Worm (Caenorhabditis elegans): ENCODE measurements around the gene npr-32.
A peak's percentile ranks its signal among the peaks of the same experiment; 100 is the strongest.

The npr-32 gene

DNA sequence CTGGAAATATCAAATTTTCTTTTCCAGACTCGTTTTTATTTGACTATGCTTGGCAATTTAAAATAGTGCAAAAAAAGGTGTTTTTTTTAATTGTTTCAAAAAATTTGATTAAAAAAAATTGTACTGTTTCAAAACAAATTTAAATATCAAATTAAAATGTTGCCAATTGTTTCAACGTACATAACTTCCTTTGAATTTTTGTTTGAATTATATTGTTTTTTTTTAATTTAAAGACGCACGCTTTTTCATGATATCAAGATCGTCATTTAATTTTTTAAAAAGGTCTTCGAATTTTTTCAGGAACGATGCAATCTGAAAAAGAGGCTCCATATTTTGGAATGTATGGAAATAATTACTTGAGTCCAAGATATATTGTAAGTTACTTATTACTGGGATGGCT is 7.4 kb downstream of the npr-32 start, which contains the start of gene Y116A8B.4:
Gene Y116A8B.4 (plus strand): TSS at position 301 of the 400 bp plus-strand sequence.
- no peak for TF ChIP-seq ceh-16 (tag; optimal IDR thresholded peaks at IDR 0.05)
- TF ChIP-seq ZK546.5 (tag; optimal IDR thresholded peaks at IDR 0.05): no peak

DNA sequence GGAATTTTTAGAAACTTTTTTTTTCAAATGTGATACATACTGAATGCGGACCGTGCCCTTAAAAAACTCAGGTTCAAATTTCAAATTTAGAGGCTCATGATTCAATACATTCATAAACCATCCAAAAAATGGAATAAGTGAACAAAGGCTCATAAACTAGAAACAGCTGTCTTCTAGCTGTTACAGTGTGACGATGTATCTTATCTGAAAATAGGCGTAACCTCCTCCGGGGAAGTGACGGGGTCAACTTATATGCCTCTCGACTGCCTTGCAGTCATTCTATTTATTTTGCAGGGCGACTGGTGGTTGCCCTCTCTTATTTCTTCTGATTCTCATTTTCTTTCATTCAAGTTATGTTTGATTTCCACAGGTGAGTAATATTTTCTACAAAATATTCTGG is 14.8 kb downstream of the npr-32 start, which contains the start of gene Y116A8B.1:
Gene Y116A8B.1 (plus strand): TSS at position 301 of the 400 bp plus-strand sequence.
- no peak for TF ChIP-seq pqm-1 (tag; optimal IDR thresholded peaks at IDR 0.05)
- no peak for TF ChIP-seq fkh-2 (tag; optimal IDR thresholded peaks at IDR 0.05)
- TF ChIP-seq tbx-2 (tag; optimal IDR thresholded peaks at IDR 0.05): no peak
- no peak for TF ChIP-seq nhr-23 (tag; optimal IDR thresholded peaks at IDR 0.05)
- TF ChIP-seq elt-1 (tag; optimal IDR thresholded peaks at IDR 0.05): no peak
- TF ChIP-seq nhr-28 (tag; optimal IDR thresholded peaks at IDR 0.05): no peak
- no peak for TF ChIP-seq elt-2 (tag; optimal IDR thresholded peaks at IDR 0.05)
- TF ChIP-seq ceh-28 (tag; optimal IDR thresholded peaks at IDR 0.05): no peak
- TF ChIP-seq unc-39 (tag; optimal IDR thresholded peaks at IDR 0.05): no peak
- TF ChIP-seq nhr-237 (tag; optimal IDR thresholded peaks at IDR 0.05): no peak
- TF ChIP-seq R02D3.7 (tag; optimal IDR thresholded peaks at IDR 0.05): no peak
- TF ChIP-seq snpc-4 (tag; optimal IDR thresholded peaks at IDR 0.05): no peak
- TF ChIP-seq unc-62 (GFP tag; optimal IDR thresholded peaks at IDR 0.05): no peak
- no peak for TF ChIP-seq nhr-12 (tag; optimal IDR thresholded peaks at IDR 0.05)
- no peak for TF ChIP-seq sea-2 (GFP tag; optimal IDR thresholded peaks at IDR 0.05)
- no peak for TF ChIP-seq mdl-1 (tag; optimal IDR thresholded peaks at IDR 0.05)

DNA sequence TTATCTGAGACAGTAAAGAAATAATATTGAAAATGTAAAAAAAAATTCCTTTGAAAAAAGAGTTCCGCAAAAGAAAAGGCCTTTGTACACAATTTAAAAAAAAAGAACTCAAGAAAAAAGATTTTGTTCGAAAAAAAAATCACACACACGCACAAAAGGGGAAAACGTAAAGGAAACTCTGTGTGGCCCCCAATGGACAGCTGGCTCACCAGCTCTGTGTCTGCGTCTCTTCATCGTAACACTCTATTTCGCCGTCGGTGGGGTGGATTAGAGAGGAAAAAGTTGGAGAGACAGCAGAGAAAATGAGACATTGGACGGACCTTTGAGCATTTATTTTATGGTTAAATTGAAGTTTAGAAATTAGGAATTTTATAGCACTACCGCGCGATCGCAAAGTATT is 15.8 kb downstream of the npr-32 start:
- TF ChIP-seq ama-1 (optimal IDR thresholded peaks at IDR 0.05) (no peak), ceh-28 (tag; optimal IDR thresholded peaks at IDR 0.05) (no peak), daf-12 (tag; optimal IDR thresholded peaks at IDR 0.05) (no peak), unc-39 (tag; optimal IDR thresholded peaks at IDR 0.05) (no peak), ceh-9 (tag; optimal IDR thresholded peaks at IDR 0.05) (no peak), zag-1 (tag; optimal IDR thresholded peaks at IDR 0.05) (no peak), jun-1 (tag; optimal IDR thresholded peaks at IDR 0.05) (no peak), aly-2 (tag; optimal IDR thresholded peaks at IDR 0.05) (no peak), nhr-12 (tag; optimal IDR thresholded peaks at IDR 0.05) (no peak), nfya-1 (tag; optimal IDR thresholded peaks at IDR 0.05; ENCODE audit: insufficient read depth) (peak; percentile 50), elt-2 (tag; optimal IDR thresholded peaks at IDR 0.05) (no peak), nhr-11 (tag; optimal IDR thresholded peaks at IDR 0.05) (no peak), hmg-11 (tag; optimal IDR thresholded peaks at IDR 0.05) (peak; percentile 64), ceh-16 (tag; optimal IDR thresholded peaks at IDR 0.05) (no peak)

DNA sequence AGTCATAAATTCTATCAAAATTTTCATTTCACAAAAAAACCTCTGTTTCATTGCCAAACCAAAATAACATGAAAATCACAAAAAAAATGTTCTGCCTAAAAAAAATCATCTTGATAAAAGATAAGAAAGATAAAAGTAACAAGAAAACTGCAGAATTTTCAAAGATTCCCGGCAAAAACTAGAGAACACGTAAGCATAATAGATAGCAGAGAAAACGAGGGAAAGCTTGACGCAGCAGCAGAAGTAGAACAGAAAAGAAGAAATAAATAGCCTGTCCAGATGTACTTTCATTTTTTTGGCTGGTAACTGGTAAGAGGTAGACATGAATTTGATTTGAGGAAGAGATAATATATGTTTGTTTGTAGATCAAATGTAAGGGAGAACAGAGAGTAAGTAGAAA is 20.1 kb downstream of the npr-32 start:
- no peak for TF ChIP-seq lsy-12 (tag; optimal IDR thresholded peaks at IDR 0.05)
- no peak for TF ChIP-seq ceh-28 (tag; optimal IDR thresholded peaks at IDR 0.05)
- no peak for TF ChIP-seq sea-2 (GFP tag; optimal IDR thresholded peaks at IDR 0.05)
- no peak for TF ChIP-seq aly-2 (tag; optimal IDR thresholded peaks at IDR 0.05)
- TF ChIP-seq nhr-25 (tag; optimal IDR thresholded peaks at IDR 0.05): no peak
- peak; percentile 39 for TF ChIP-seq hmg-11 (tag; optimal IDR thresholded peaks at IDR 0.05)
- no peak for TF ChIP-seq ceh-16 (tag; optimal IDR thresholded peaks at IDR 0.05)
- TF ChIP-seq nfya-1 (tag; optimal IDR thresholded peaks at IDR 0.05; ENCODE audit: insufficient read depth): no peak

DNA sequence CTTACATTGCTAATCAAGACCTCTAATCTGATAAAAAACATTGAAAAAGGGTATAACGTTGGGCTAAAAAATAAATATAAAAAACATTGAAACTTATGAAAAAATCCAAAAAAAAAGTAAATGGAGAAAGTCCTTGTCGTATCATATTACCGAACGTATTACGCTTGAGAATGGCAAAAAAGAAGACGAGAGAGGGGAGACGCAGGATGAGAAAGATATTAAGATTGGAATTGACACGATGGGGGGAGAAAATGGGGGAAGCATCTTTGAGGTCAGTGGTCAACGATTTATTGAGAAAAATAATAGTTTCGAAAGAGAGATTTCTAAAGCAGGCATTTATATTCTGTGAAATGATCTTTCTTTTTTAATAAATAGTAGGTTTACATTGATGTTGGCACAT is 21.5 kb downstream of the npr-32 start:
- TF ChIP-seq nfya-1 (tag; optimal IDR thresholded peaks at IDR 0.05; ENCODE audit: insufficient read depth) (no peak), daf-12 (tag; optimal IDR thresholded peaks at IDR 0.05) (no peak), egl-27 (tag; optimal IDR thresholded peaks at IDR 0.05) (no peak), nhr-76 (tag; optimal IDR thresholded peaks at IDR 0.05) (no peak), hmg-11 (tag; optimal IDR thresholded peaks at IDR 0.05) (no peak)

DNA sequence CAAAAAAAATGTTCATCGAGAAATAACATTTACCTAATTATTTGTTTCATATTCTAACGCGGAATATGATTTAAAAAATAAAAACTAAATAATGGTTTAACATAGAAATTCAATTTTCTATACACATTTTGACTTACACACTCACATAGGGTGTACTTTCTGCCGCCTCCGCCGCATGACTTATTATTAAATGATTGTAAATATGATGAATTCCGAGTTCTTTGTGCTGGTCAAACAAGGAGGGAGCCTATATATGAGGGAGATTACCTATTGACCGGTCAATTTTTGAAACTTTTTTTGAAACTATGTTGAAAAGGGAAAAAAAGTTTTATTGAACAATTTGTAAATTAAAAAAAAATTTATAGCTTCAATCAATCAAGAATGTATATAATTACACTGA is 23.0 kb downstream of the npr-32 start:
- TF ChIP-seq tbx-2 (tag; optimal IDR thresholded peaks at IDR 0.05): no peak
- TF ChIP-seq ztf-4 (tag; optimal IDR thresholded peaks at IDR 0.05): no peak
- TF ChIP-seq elt-2 (tag; optimal IDR thresholded peaks at IDR 0.05): no peak
- no peak for TF ChIP-seq skn-1 (tag; optimal IDR thresholded peaks at IDR 0.05)
- TF ChIP-seq ZK546.5 (tag; optimal IDR thresholded peaks at IDR 0.05): no peak
- peak; percentile 34 for TF ChIP-seq pqm-1 (tag; optimal IDR thresholded peaks at IDR 0.05)
- TF ChIP-seq ceh-16 (tag; optimal IDR thresholded peaks at IDR 0.05): no peak
- no peak for TF ChIP-seq nhr-12 (tag; optimal IDR thresholded peaks at IDR 0.05)
- TF ChIP-seq nhr-28 (tag; optimal IDR thresholded peaks at IDR 0.05): no peak
- TF ChIP-seq lin-15B (tag; optimal IDR thresholded peaks at IDR 0.05): no peak
- TF ChIP-seq R02D3.7 (tag; optimal IDR thresholded peaks at IDR 0.05): no peak
- no peak for TF ChIP-seq fkh-2 (tag; optimal IDR thresholded peaks at IDR 0.05)
- no peak for TF ChIP-seq nhr-237 (tag; optimal IDR thresholded peaks at IDR 0.05)
- TF ChIP-seq pha-4 (tag; optimal IDR thresholded peaks at IDR 0.05): peak; percentile 56

Measured in whole organism, L3 larva.